Worm (Caenorhabditis elegans) whole organism, mixed stage, embryonic: ENCODE results near the gene C46C2.7.

Experiments
- M03D4.4 ChIP-seq: sonication (generic microtip); optimal IDR thresholded peaks from 2 replicates; lab custom pipeline; 2017; ENCODE audit warnings: mild to moderate bottlenecking, missing genetic modification characterization, missing compliant biosample characterization
- bed-3 ChIP-seq: fragments of 200-800 bp; sonication (Bioruptor generic); optimal IDR thresholded peaks from 3 replicates; lab custom pipeline; 2018; ENCODE audit warnings: mild to moderate bottlenecking, missing genetic modification characterization, moderate library complexity, missing compliant biosample characterization
- ceh-83 ChIP-seq: fragments of 200-800 bp; sonication (Bioruptor generic); optimal IDR thresholded peaks from 2 replicates; lab custom pipeline; 2018; ENCODE audit warnings: mild to moderate bottlenecking, missing genetic modification characterization, missing compliant biosample characterization
- ces-1 ChIP-seq: fragments of 150-350 bp; optimal IDR thresholded peaks from 2 replicates; lab custom pipeline; 2014; ENCODE audit warnings: missing biosample characterization, missing genetic modification reagents, missing genetic modification characterization
- cnd-1 ChIP-seq: fragments of 200-800 bp; sonication (Bioruptor generic); optimal IDR thresholded peaks from 2 replicates; lab custom pipeline; 2018; ENCODE audit warnings: mild to moderate bottlenecking, missing genetic modification characterization, missing compliant biosample characterization
- drap-1 ChIP-seq: fragments of 200-800 bp; sonication (Bioruptor generic); optimal IDR thresholded peaks from 3 replicates; lab custom pipeline; 2018; ENCODE audit warnings: mild to moderate bottlenecking, missing genetic modification characterization, missing compliant biosample characterization
- elt-1 ChIP-seq: sonication (generic microtip); optimal IDR thresholded peaks from 2 replicates; lab custom pipeline; 2017; ENCODE audit warnings: missing genetic modification characterization, mild to moderate bottlenecking, missing compliant biosample characterization, antibody characterized with exemption, moderate library complexity, borderline replicate concordance; ENCODE audit not compliant: insufficient read depth
- elt-3 ChIP-seq: fragments of 150-350 bp; optimal IDR thresholded peaks from 2 replicates; lab custom pipeline; 2014; ENCODE audit warnings: missing biosample characterization, missing genetic modification characterization
- flh-1 ChIP-seq: fragments of 200-800 bp; sonication (Bioruptor generic); optimal IDR thresholded peaks from 2 replicates; lab custom pipeline; 2018; ENCODE audit warnings: mild to moderate bottlenecking, missing genetic modification characterization, moderate library complexity, missing compliant biosample characterization
- ham-2 ChIP-seq: fragments of 200-800 bp; sonication (Bioruptor generic); optimal IDR thresholded peaks from 2 replicates; lab custom pipeline; 2018; ENCODE audit warnings: mild to moderate bottlenecking, missing genetic modification characterization, missing compliant biosample characterization
- hlh-1 ChIP-seq: fragments of 150-350 bp; optimal IDR thresholded peaks from 2 replicates; lab custom pipeline; 2014; ENCODE audit warnings: missing biosample characterization, missing genetic modification reagents, missing genetic modification characterization
- lin-13 ChIP-seq: fragments of 150-350 bp; optimal IDR thresholded peaks from 2 replicates; lab custom pipeline; 2014; ENCODE audit warnings: missing biosample characterization, missing genetic modification characterization
- lin-32 ChIP-seq: fragments of 200-800 bp; sonication (Bioruptor generic); optimal IDR thresholded peaks from 2 replicates; lab custom pipeline; 2018; ENCODE audit warnings: mild to moderate bottlenecking, missing genetic modification characterization, missing compliant biosample characterization
- lsy-2 ChIP-seq: fragments of 150-350 bp; optimal IDR thresholded peaks from 2 replicates; lab custom pipeline; 2014; ENCODE audit warnings: missing biosample characterization, missing genetic modification characterization
- mab-5 ChIP-seq: fragments of 150-350 bp; optimal IDR thresholded peaks from 2 replicates; lab custom pipeline; 2014; ENCODE audit warnings: missing biosample characterization, missing genetic modification characterization
- mep-1 ChIP-seq: fragments of 150-350 bp; optimal IDR thresholded peaks from 2 replicates; lab custom pipeline; 2017; ENCODE audit warnings: missing biosample characterization, missing genetic modification reagents, missing genetic modification characterization, inconsistent platforms
- mls-2 ChIP-seq: sonication (generic microtip); optimal IDR thresholded peaks from 2 replicates; lab custom pipeline; 2016; ENCODE audit warnings: mild to moderate bottlenecking, missing genetic modification characterization, moderate library complexity, missing compliant biosample characterization
- nhr-12 ChIP-seq: fragments of 150-350 bp; optimal IDR thresholded peaks from 2 replicates; lab custom pipeline; 2014; ENCODE audit warnings: missing biosample characterization, missing genetic modification characterization
- nhr-2 ChIP-seq: fragments of 150-350 bp; optimal IDR thresholded peaks from 2 replicates; lab custom pipeline; 2014; ENCODE audit warnings: missing biosample characterization, missing genetic modification characterization
- nhr-237 ChIP-seq: fragments of 150-350 bp; optimal IDR thresholded peaks from 2 replicates; lab custom pipeline; 2014; ENCODE audit warnings: missing biosample characterization, missing genetic modification characterization
- nhr-28 ChIP-seq: fragments of 150-350 bp; optimal IDR thresholded peaks from 2 replicates; lab custom pipeline; 2014; ENCODE audit warnings: missing biosample characterization, missing genetic modification characterization
- pha-4 ChIP-seq: fragments of 150-350 bp; optimal IDR thresholded peaks from 2 replicates; lab custom pipeline; 2018; ENCODE audit warnings: missing biosample characterization, missing genetic modification reagents, missing genetic modification characterization
- sem-2 ChIP-seq: fragments of 200-800 bp; sonication (Bioruptor generic); optimal IDR thresholded peaks from 2 replicates; lab custom pipeline; 2018; ENCODE audit warnings: mild to moderate bottlenecking, missing genetic modification characterization, missing compliant biosample characterization
- snpc-4 ChIP-seq: fragments of 150-350 bp; optimal IDR thresholded peaks from 2 replicates; lab custom pipeline; 2014; ENCODE audit warnings: missing biosample characterization, missing genetic modification characterization
- sptf-1 ChIP-seq: sonication (generic microtip); optimal IDR thresholded peaks from 2 replicates; lab custom pipeline; 2017; ENCODE audit warnings: mild to moderate bottlenecking, missing genetic modification characterization, moderate library complexity, missing compliant biosample characterization
- tbx-8 ChIP-seq: fragments of 200-800 bp; sonication (Bioruptor generic); optimal IDR thresholded peaks from 2 replicates; lab custom pipeline; 2018; ENCODE audit warnings: mild to moderate bottlenecking, missing genetic modification characterization, moderate library complexity, missing compliant biosample characterization
- unc-120 ChIP-seq: sonication (generic microtip); optimal IDR thresholded peaks from 2 replicates; lab custom pipeline; 2017; ENCODE audit warnings: missing genetic modification characterization, missing compliant biosample characterization; ENCODE audit not compliant: poor library complexity, severe bottlenecking
- unc-39 ChIP-seq: fragments of 150-350 bp; optimal IDR thresholded peaks from 2 replicates; lab custom pipeline; 2014; ENCODE audit warnings: missing biosample characterization, missing genetic modification characterization
- unc-62 ChIP-seq: fragments of 150-350 bp; optimal IDR thresholded peaks from 2 replicates; lab custom pipeline; 2014; ENCODE audit warnings: missing biosample characterization, missing genetic modification reagents, missing genetic modification characterization
- zip-8 ChIP-seq: fragments of 150-350 bp; optimal IDR thresholded peaks from 2 replicates; lab custom pipeline; 2014; ENCODE audit warnings: missing biosample characterization, missing genetic modification characterization
- ztf-11 ChIP-seq: fragments of 150-350 bp; optimal IDR thresholded peaks from 2 replicates; lab custom pipeline; 2014; ENCODE audit warnings: missing biosample characterization, missing genetic modification characterization

The C46C2.7 gene

DNA sequence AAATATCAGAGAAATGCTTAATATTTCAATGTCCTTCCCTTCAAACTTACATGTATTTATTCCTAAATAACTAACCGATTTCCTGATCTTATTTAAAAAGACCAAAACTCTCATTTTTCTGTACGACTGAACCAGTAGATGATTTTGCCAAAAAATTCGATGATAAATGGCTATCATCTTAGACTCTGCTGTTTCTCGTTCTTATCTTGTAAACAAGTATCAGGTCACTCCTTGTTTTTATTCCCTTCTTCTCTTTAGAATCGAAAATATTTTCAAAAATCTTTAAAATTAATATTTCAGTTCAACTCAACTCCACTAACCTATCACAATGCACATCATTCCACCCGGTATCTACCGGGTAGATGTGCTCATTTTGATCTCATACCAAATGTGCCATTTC, 22.8 kb downstream of the C46C2.7 start, which contains the start of gene C46C2.2:
TSS of gene C46C2.2 (plus strand) at position 301 of the 400 bp plus-strand sequence.
- TF ChIP-seq drap-1 (GFP tag; lab: Kevin White, UChicago) (no peak), mep-1 (tag; lab: Kevin White, UChicago) (no peak), zip-8 (no peak), elt-1 (tag; lab: Kevin White, UChicago) (no peak), ces-1 (no peak), sptf-1 (tag; lab: Kevin White, UChicago) (no peak), nhr-12 (no peak), nhr-237 (tag; lab: Kevin White, UChicago) (no peak), lin-13 (tag; lab: Kevin White, UChicago) (no peak), tbx-8 (GFP tag; lab: Kevin White, UChicago) (no peak), lin-32 (GFP tag; lab: Kevin White, UChicago) (no peak), elt-3 (no peak), unc-39 (tag; lab: Kevin White, UChicago) (no peak), sem-2 (GFP tag; lab: Kevin White, UChicago) (no peak), hlh-1 (tag; lab: Kevin White, UChicago) (no peak), bed-3 (GFP tag; lab: Kevin White, UChicago) (no peak)

DNA sequence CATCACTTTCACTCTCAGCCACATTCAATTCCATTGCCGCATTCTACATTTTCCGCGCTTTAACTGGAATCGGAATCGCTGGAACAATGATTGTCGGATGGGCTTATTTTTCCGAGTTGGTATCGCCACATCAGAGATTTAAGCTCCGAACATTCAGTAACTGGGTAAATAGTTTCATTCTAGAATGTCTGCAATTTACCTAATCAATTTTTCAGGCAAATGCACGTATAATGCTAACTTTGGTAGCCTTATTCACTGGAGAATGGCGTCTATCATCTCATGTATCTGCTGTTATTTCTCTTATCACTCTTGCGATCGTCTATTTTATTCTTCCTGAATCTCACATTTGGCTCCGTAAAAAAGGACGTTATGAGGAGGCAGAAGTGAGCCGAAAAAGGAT, 23.8 kb downstream of the C46C2.7 start:
- TF ChIP-seq lin-13 (tag; lab: Kevin White, UChicago), result no peak
- TF ChIP-seq unc-62 (GFP tag; lab: Kevin White, UChicago), result no peak
- no peak for TF ChIP-seq hlh-1 (tag; lab: Kevin White, UChicago)
- TF ChIP-seq zip-8, result no peak
- no peak for TF ChIP-seq lin-32 (GFP tag; lab: Kevin White, UChicago)
- no peak for TF ChIP-seq pha-4 (tag; lab: Kevin White, UChicago)
- TF ChIP-seq ztf-11 (tag; lab: Kevin White, UChicago), result no peak
- no peak for TF ChIP-seq bed-3 (GFP tag; lab: Kevin White, UChicago)
- TF ChIP-seq nhr-12, result no peak
- TF ChIP-seq M03D4.4, result no peak
- TF ChIP-seq unc-120 (tag; lab: Kevin White, UChicago), result no peak
- no peak for TF ChIP-seq flh-1 (GFP tag; lab: Kevin White, UChicago)
- TF ChIP-seq unc-39 (tag; lab: Kevin White, UChicago), result no peak
- no peak for TF ChIP-seq nhr-237 (tag; lab: Kevin White, UChicago)

- TF ChIP-seq elt-1 (tag; lab: Kevin White, UChicago), result no peak
- no peak for TF ChIP-seq snpc-4 (tag; lab: Kevin White, UChicago)
- TF ChIP-seq mep-1 (tag; lab: Kevin White, UChicago), result no peak
- TF ChIP-seq nhr-28 (tag; lab: Kevin White, UChicago), result no peak
- no peak for TF ChIP-seq ham-2 (GFP tag; lab: Kevin White, UChicago)
- no peak for TF ChIP-seq ceh-83 (GFP tag; lab: Kevin White, UChicago)
- TF ChIP-seq hlh-1 (tag; lab: Kevin White, UChicago), result no peak
- TF ChIP-seq unc-62 (GFP tag; lab: Kevin White, UChicago), result no peak
- TF ChIP-seq sem-2 (GFP tag; lab: Kevin White, UChicago), result no peak
- no peak for TF ChIP-seq nhr-12
- no peak for TF ChIP-seq bed-3 (GFP tag; lab: Kevin White, UChicago)
- TF ChIP-seq unc-39 (tag; lab: Kevin White, UChicago), result no peak
- no peak for TF ChIP-seq flh-1 (GFP tag; lab: Kevin White, UChicago)
- no peak for TF ChIP-seq nhr-2
Measured at ce11 chrIV:9224825-9225224, 30.2 kb downstream of the C46C2.7 start, which contains the start of gene C46C2.3. C46C2.3 (plus strand) TSS chrIV:9225125.

DNA sequence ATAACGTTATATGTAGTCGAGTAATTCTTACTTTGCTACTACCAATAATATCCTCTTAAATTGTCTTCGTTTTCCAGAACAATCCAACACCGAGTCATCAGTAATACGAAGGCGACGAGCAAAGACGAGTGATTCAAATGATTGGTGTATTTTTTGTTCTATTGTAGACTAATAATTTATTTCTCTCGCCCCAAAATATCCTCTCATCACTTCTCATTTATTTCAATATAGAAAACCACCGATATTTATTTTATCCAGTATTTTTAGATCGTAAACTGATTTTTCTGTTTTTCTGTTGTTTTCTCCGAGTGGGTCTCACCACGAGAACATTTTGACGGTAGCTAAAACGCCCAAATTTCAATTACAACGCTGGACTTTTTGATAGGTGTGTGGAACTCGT, 33.0 kb downstream of the C46C2.7 start:
- TF ChIP-seq nhr-12 (no peak), elt-3 (no peak), lin-32 (GFP tag; lab: Kevin White, UChicago) (no peak), M03D4.4 (no peak), unc-39 (tag; lab: Kevin White, UChicago) (no peak), ham-2 (GFP tag; lab: Kevin White, UChicago) (no peak), nhr-237 (tag; lab: Kevin White, UChicago) (no peak), lsy-2 (tag; lab: Kevin White, UChicago) (no peak), mls-2 (tag; lab: Kevin White, UChicago) (no peak), cnd-1 (tag; lab: Kevin White, UChicago) (no peak), unc-120 (tag; lab: Kevin White, UChicago) (no peak), pha-4 (tag; lab: Kevin White, UChicago) (no peak), mab-5 (tag; lab: Kevin White, UChicago) (no peak), unc-62 (GFP tag; lab: Kevin White, UChicago) (no peak), nhr-28 (tag; lab: Kevin White, UChicago) (no peak)
